Worm (Caenorhabditis elegans): ENCODE data around the gene B0432.11.

The B0432.11 gene

DNA sequence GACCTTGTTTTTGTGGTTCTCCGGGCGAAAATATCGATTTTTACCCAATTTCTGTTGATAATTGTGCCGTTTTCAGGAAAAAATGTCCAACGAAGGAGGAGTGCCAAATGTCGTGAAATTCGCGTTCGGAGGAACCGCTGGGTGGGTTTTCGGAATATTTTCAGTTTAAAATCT, 8.1 kb downstream of the B0432.11 start, which contains the start of gene misc-1:
Gene misc-1 (plus strand): TSS at position 75 of the 174 bp plus-strand sequence.
- no peak for TF ChIP-seq B0310.2 (tag; optimal IDR thresholded peaks at IDR 0.05)
- no peak for TF ChIP-seq ets-7 (tag; optimal IDR thresholded peaks at IDR 0.05)
- no peak for TF ChIP-seq ceh-13 (GFP tag; optimal IDR thresholded peaks at IDR 0.05)
- TF ChIP-seq F13C5.2 (tag; optimal IDR thresholded peaks at IDR 0.05): no peak
- TF ChIP-seq hnd-1 (tag; optimal IDR thresholded peaks at IDR 0.05): no peak
- no peak for TF ChIP-seq pes-1 (GFP tag; IDR thresholded peaks at IDR 0.05)
- TF ChIP-seq tbx-37 (GFP tag; conservative IDR thresholded peaks at IDR 0.05): no peak

- TF ChIP-seq ceh-13 (GFP tag; optimal IDR thresholded peaks at IDR 0.05) (no peak), B0310.2 (tag; optimal IDR thresholded peaks at IDR 0.05) (no peak), ceh-36 (tag; optimal IDR thresholded peaks at IDR 0.05) (no peak), hmbx-1 (tag; optimal IDR thresholded peaks at IDR 0.05) (no peak)
Observed at ce11 chrII:285627-286550, 8.6 kb downstream of the B0432.11 start, which contains the start of gene B0432.10. Gene B0432.10 (minus strand): TSS chrII:286275.

ce11 chrII:283594-283993, 10.9 kb downstream of the B0432.11 start, which contains the start of gene B0432.9:
Gene B0432.9 (minus strand): TSS chrII:283694.
- no peak for TF ChIP-seq hnd-1 (tag; optimal IDR thresholded peaks at IDR 0.05)
- no peak for TF ChIP-seq aly-1 (tag; optimal IDR thresholded peaks at IDR 0.05)
- TF ChIP-seq sea-1 (GFP tag; conservative IDR thresholded peaks at IDR 0.05): no peak
- no peak for TF ChIP-seq pes-1 (GFP tag; IDR thresholded peaks at IDR 0.05)
- no peak for TF ChIP-seq hmg-4 (GFP tag; optimal IDR thresholded peaks at IDR 0.05)
- no peak for TF ChIP-seq scrt-1 (GFP tag; IDR thresholded peaks at IDR 0.05)
- TF ChIP-seq tbx-37 (GFP tag; conservative IDR thresholded peaks at IDR 0.05): no peak
- TF ChIP-seq flt-1 (GFP tag; IDR thresholded peaks at IDR 0.05): no peak
- no peak for TF ChIP-seq tbx-11 (GFP tag; IDR thresholded peaks at IDR 0.05)
- no peak for TF ChIP-seq ceh-36 (tag; optimal IDR thresholded peaks at IDR 0.05)
- TF ChIP-seq tra-4 (tag; optimal IDR thresholded peaks at IDR 0.05): no peak
- no peak for TF ChIP-seq F13C5.2 (tag; optimal IDR thresholded peaks at IDR 0.05)
- TF ChIP-seq hmbx-1 (tag; optimal IDR thresholded peaks at IDR 0.05): no peak
- no peak for TF ChIP-seq ceh-13 (GFP tag; optimal IDR thresholded peaks at IDR 0.05)
- no peak for TF ChIP-seq ama-1 (optimal IDR thresholded peaks at IDR 0.05)
- TF ChIP-seq B0310.2 (tag; optimal IDR thresholded peaks at IDR 0.05): no peak
- TF ChIP-seq ets-7 (tag; optimal IDR thresholded peaks at IDR 0.05): no peak

ce11 chrII:282483-282882, 12.0 kb downstream of the B0432.11 start, which contains the start of gene trul-1:
Gene trul-1 (minus strand): TSS chrII:282583.
- TF ChIP-seq hmbx-1 (tag; optimal IDR thresholded peaks at IDR 0.05) (no peak), tra-4 (tag; optimal IDR thresholded peaks at IDR 0.05) (no peak), sea-1 (GFP tag; conservative IDR thresholded peaks at IDR 0.05) (no peak), scrt-1 (GFP tag; IDR thresholded peaks at IDR 0.05) (no peak), pes-1 (GFP tag; IDR thresholded peaks at IDR 0.05) (no peak), tbx-37 (GFP tag; conservative IDR thresholded peaks at IDR 0.05) (no peak), hmg-4 (GFP tag; optimal IDR thresholded peaks at IDR 0.05) (no peak)

ce11 chrII:278636-279035, 15.9 kb downstream of the B0432.11 start, which contains the start of gene B0432.8:
Gene B0432.8 (minus strand): TSS chrII:278736.
- TF ChIP-seq ets-7 (tag; optimal IDR thresholded peaks at IDR 0.05) (no peak), tra-4 (tag; optimal IDR thresholded peaks at IDR 0.05) (no peak), ceh-36 (tag; optimal IDR thresholded peaks at IDR 0.05) (no peak), hmg-4 (GFP tag; optimal IDR thresholded peaks at IDR 0.05) (no peak), tbx-11 (GFP tag; IDR thresholded peaks at IDR 0.05) (no peak), ceh-13 (GFP tag; optimal IDR thresholded peaks at IDR 0.05) (no peak), hmbx-1 (tag; optimal IDR thresholded peaks at IDR 0.05) (no peak), F13C5.2 (tag; optimal IDR thresholded peaks at IDR 0.05) (no peak), flt-1 (GFP tag; IDR thresholded peaks at IDR 0.05) (no peak)

ce11 chrII:273872-274271, 20.6 kb downstream of the B0432.11 start, which contains the start of gene B0432.7:
Gene B0432.7 (minus strand): TSS chrII:273972.
- TF ChIP-seq ceh-13 (GFP tag; optimal IDR thresholded peaks at IDR 0.05): no peak
- no peak for TF ChIP-seq ets-7 (tag; optimal IDR thresholded peaks at IDR 0.05)
- TF ChIP-seq B0310.2 (tag; optimal IDR thresholded peaks at IDR 0.05): no peak
- TF ChIP-seq scrt-1 (GFP tag; IDR thresholded peaks at IDR 0.05): no peak
- no peak for TF ChIP-seq hmbx-1 (tag; optimal IDR thresholded peaks at IDR 0.05)
- TF ChIP-seq hnd-1 (tag; optimal IDR thresholded peaks at IDR 0.05): no peak
- no peak for TF ChIP-seq tra-4 (tag; optimal IDR thresholded peaks at IDR 0.05)
- TF ChIP-seq tbx-11 (GFP tag; IDR thresholded peaks at IDR 0.05): no peak
- no peak for TF ChIP-seq F13C5.2 (tag; optimal IDR thresholded peaks at IDR 0.05)
- no peak for TF ChIP-seq pes-1 (GFP tag; IDR thresholded peaks at IDR 0.05)
- no peak for TF ChIP-seq flt-1 (GFP tag; IDR thresholded peaks at IDR 0.05)
- no peak for TF ChIP-seq tbx-37 (GFP tag; conservative IDR thresholded peaks at IDR 0.05)
- TF ChIP-seq hmg-4 (GFP tag; optimal IDR thresholded peaks at IDR 0.05): no peak
- no peak for TF ChIP-seq aly-1 (tag; optimal IDR thresholded peaks at IDR 0.05)
- TF ChIP-seq ama-1 (optimal IDR thresholded peaks at IDR 0.05): no peak
- no peak for TF ChIP-seq sea-1 (GFP tag; conservative IDR thresholded peaks at IDR 0.05)
- TF ChIP-seq ceh-36 (tag; optimal IDR thresholded peaks at IDR 0.05): no peak

- TF ChIP-seq ceh-36 (tag; optimal IDR thresholded peaks at IDR 0.05): no peak
- no peak for TF ChIP-seq ceh-13 (GFP tag; optimal IDR thresholded peaks at IDR 0.05)
- TF ChIP-seq scrt-1 (GFP tag; IDR thresholded peaks at IDR 0.05): no peak
- TF ChIP-seq F13C5.2 (tag; optimal IDR thresholded peaks at IDR 0.05): no peak
- TF ChIP-seq sea-1 (GFP tag; conservative IDR thresholded peaks at IDR 0.05): no peak
- TF ChIP-seq pes-1 (GFP tag; IDR thresholded peaks at IDR 0.05): no peak
- TF ChIP-seq ama-1 (optimal IDR thresholded peaks at IDR 0.05): no peak
- no peak for TF ChIP-seq ets-7 (tag; optimal IDR thresholded peaks at IDR 0.05)
- TF ChIP-seq tbx-37 (GFP tag; conservative IDR thresholded peaks at IDR 0.05): no peak
- TF ChIP-seq aly-1 (tag; optimal IDR thresholded peaks at IDR 0.05): no peak
- no peak for TF ChIP-seq tbx-11 (GFP tag; IDR thresholded peaks at IDR 0.05)
- no peak for TF ChIP-seq hmg-4 (GFP tag; optimal IDR thresholded peaks at IDR 0.05)
- TF ChIP-seq tra-4 (tag; optimal IDR thresholded peaks at IDR 0.05): no peak
- no peak for TF ChIP-seq B0310.2 (tag; optimal IDR thresholded peaks at IDR 0.05)
- no peak for TF ChIP-seq hmbx-1 (tag; optimal IDR thresholded peaks at IDR 0.05)
- TF ChIP-seq flt-1 (GFP tag; IDR thresholded peaks at IDR 0.05): no peak
- no peak for TF ChIP-seq hnd-1 (tag; optimal IDR thresholded peaks at IDR 0.05)
Observed at ce11 chrII:264053-264452, 30.5 kb downstream of the B0432.11 start, which contains the start of gene B0432.14. Gene B0432.14 (plus strand): TSS chrII:264353.

Measured in whole organism, early embryonic.